Worm (Caenorhabditis elegans): ENCODE measurements around the gene F59A1.16.

ce11 chrV:17699097-17699496 is 14.3 kb upstream of the F59A1.16 start, which contains the start of gene Y26G10.4:
- TF ChIP-seq hlh-8 (tag; optimal IDR thresholded peaks at IDR 0.05) (no peak), nhr-11 (tag; optimal IDR thresholded peaks at IDR 0.05) (no peak), pqm-1 (tag; optimal IDR thresholded peaks at IDR 0.05) (no peak), nhr-232 (tag; optimal IDR thresholded peaks at IDR 0.05) (no peak), pros-1 (tag; optimal IDR thresholded peaks at IDR 0.05) (no peak), fkh-6 (tag; optimal IDR thresholded peaks at IDR 0.05) (no peak), ahr-1 (tag; optimal IDR thresholded peaks at IDR 0.05) (no peak)
